Worm (Caenorhabditis elegans) whole organism, L1 larva: ENCODE measurements around the gene xpf-1.
A peak's percentile ranks its signal among the peaks of the same experiment; 100 is the strongest.

Experiments
- C04F5.9 ChIP-seq: sonication (generic microtip); optimal IDR thresholded peaks from 2 replicates; lab custom pipeline; 2016; ENCODE audit warnings: missing genetic modification characterization, missing compliant biosample characterization
- C16A3.4 ChIP-seq: fragments of 150-350 bp; optimal IDR thresholded peaks from 2 replicates; lab custom pipeline; 2014; ENCODE audit warnings: missing biosample characterization, missing genetic modification characterization
- blmp-1 ChIP-seq: fragments of 150-350 bp; optimal IDR thresholded peaks from 2 replicates; lab custom pipeline; 2014; ENCODE audit warnings: missing biosample characterization, missing genetic modification characterization
- ceh-82 ChIP-seq, 3 experiments: fragments of 150-350 bp in 1 of 3; sonication (generic microtip) in 2 of 3; optimal IDR thresholded peaks; 2 replicates each; lab custom pipeline; 2014 to 2017; ENCODE audit warnings: missing biosample characterization in 3 of 3, missing genetic modification characterization in 3 of 3
- ces-1 ChIP-seq: fragments of 150-350 bp; optimal IDR thresholded peaks from 2 replicates; lab custom pipeline; 2014; ENCODE audit warnings: missing biosample characterization, missing genetic modification reagents, missing genetic modification characterization
- dpl-1 ChIP-seq, 3 experiments: fragments of 150-350 bp in 2 of 3; sonication (generic microtip) in 1 of 3; optimal IDR thresholded peaks; 2 replicates each; lab custom pipeline; 2014 to 2017; ENCODE audit warnings: missing biosample characterization in 3 of 3, missing genetic modification characterization in 3 of 3, missing genetic modification reagents in 3 of 3
- efl-1 ChIP-seq, 4 experiments: fragments of 150-350 bp; optimal IDR thresholded peaks in 3 of 4; peaks in 1 of 4; 1 replicate in 1 of 4; 2 replicates in 3 of 4; lab custom pipeline; 2014; ENCODE audit warnings: missing biosample characterization in 2 of 4, missing genetic modification characterization in 2 of 4, missing genetic modification reagents in 2 of 4
- efl-3 ChIP-seq: fragments of 200-800 bp; sonication (Bioruptor generic); optimal IDR thresholded peaks from 2 replicates; lab custom pipeline; 2018; ENCODE audit warnings: mild to moderate bottlenecking, missing genetic modification characterization, missing compliant biosample characterization
- egl-27 ChIP-seq, 2 experiments: fragments of 150-350 bp in 1 of 2; sonication (generic microtip); optimal IDR thresholded peaks; 3 replicates each; lab custom pipeline; 2017 to 2018; ENCODE audit warnings: missing biosample characterization in 2 of 2, missing genetic modification characterization in 2 of 2, missing genetic modification reagents in 2 of 2
- elt-2 ChIP-seq: sonication (generic microtip); optimal IDR thresholded peaks from 2 replicates; lab custom pipeline; 2016; ENCODE audit warnings: missing genetic modification characterization, mild to moderate bottlenecking, inconsistent platforms, missing compliant biosample characterization, missing genetic modification reagents
- ets-5 ChIP-seq: fragments of 200-800 bp; sonication (Bioruptor generic); IDR thresholded peaks from 2 replicates; pipeline ENCODE4 v1.3.6; 2022; ENCODE audit warnings: missing genetic modification characterization, missing compliant biosample characterization
- hlh-4 ChIP-seq: sonication (generic microtip); optimal IDR thresholded peaks from 2 replicates; lab custom pipeline; 2016; ENCODE audit warnings: mild to moderate bottlenecking, missing genetic modification characterization, missing compliant biosample characterization
- irx-1 ChIP-seq: sonication (generic microtip); optimal IDR thresholded peaks from 2 replicates; lab custom pipeline; 2016; ENCODE audit warnings: missing genetic modification characterization, missing compliant biosample characterization
- isw-1 ChIP-seq: fragments of 200-800 bp; sonication (Bioruptor generic); IDR thresholded peaks from 2 replicates; pipeline ENCODE4 v1.3.6; 2022; ENCODE audit warnings: missing genetic modification characterization, missing compliant biosample characterization
- lin-13 ChIP-seq: fragments of 150-350 bp; optimal IDR thresholded peaks from 2 replicates; lab custom pipeline; 2014; ENCODE audit warnings: missing biosample characterization, missing genetic modification reagents, missing genetic modification characterization
- lin-35 ChIP-seq, 2 experiments: fragments of 150-350 bp; optimal IDR thresholded peaks; 2 replicates each; lab custom pipeline; 2014; ENCODE audit warnings: missing biosample characterization in 2 of 2, missing genetic modification characterization in 2 of 2, missing genetic modification reagents in 2 of 2
- lsy-2 ChIP-seq, 2 experiments: fragments of 150-350 bp; optimal IDR thresholded peaks; 2 replicates each; lab custom pipeline; 2014; ENCODE audit warnings: missing biosample characterization in 2 of 2, missing genetic modification characterization in 2 of 2
- mef-2 ChIP-seq: fragments of 150-350 bp; optimal IDR thresholded peaks from 2 replicates; lab custom pipeline; 2014; ENCODE audit warnings: missing biosample characterization, missing genetic modification characterization
- nhr-28 ChIP-seq: fragments of 150-350 bp; optimal IDR thresholded peaks from 2 replicates; lab custom pipeline; 2014; ENCODE audit warnings: missing biosample characterization, missing genetic modification characterization
- nhr-47 ChIP-seq: sonication (generic microtip); optimal IDR thresholded peaks from 2 replicates; lab custom pipeline; 2016; ENCODE audit warnings: mild to moderate bottlenecking, missing genetic modification characterization, moderate library complexity, missing compliant biosample characterization
- nhr-71 ChIP-seq: sonication (generic microtip); optimal IDR thresholded peaks from 2 replicates; lab custom pipeline; 2016; ENCODE audit warnings: mild to moderate bottlenecking, missing genetic modification characterization, moderate library complexity, missing compliant biosample characterization
- nhr-77 ChIP-seq: fragments of 150-350 bp; optimal IDR thresholded peaks from 2 replicates; lab custom pipeline; 2014; ENCODE audit warnings: missing biosample characterization, missing genetic modification characterization
- nhr-85 ChIP-seq: sonication (generic microtip); peaks from one replicate; lab custom pipeline; 2016; ENCODE audit warnings: missing genetic modification characterization, inconsistent platforms, missing compliant biosample characterization
- nhr-90 ChIP-seq: sonication (generic microtip); optimal IDR thresholded peaks from 2 replicates; lab custom pipeline; 2016; ENCODE audit warnings: mild to moderate bottlenecking, missing genetic modification characterization, missing compliant biosample characterization; ENCODE audit not compliant: poor library complexity
- pax-3 ChIP-seq: fragments of 200-800 bp; sonication (Bioruptor generic); optimal IDR thresholded peaks from 2 replicates; lab custom pipeline; 2018; ENCODE audit warnings: mild to moderate bottlenecking, missing genetic modification characterization, moderate library complexity, missing compliant biosample characterization
- skn-1 ChIP-seq: fragments of 150-350 bp; optimal IDR thresholded peaks from 2 replicates; lab custom pipeline; 2014; ENCODE audit warnings: missing biosample characterization, missing genetic modification characterization
- vab-15 ChIP-seq: sonication (generic microtip); optimal IDR thresholded peaks from 2 replicates; lab custom pipeline; 2017; ENCODE audit warnings: missing genotype, mild to moderate bottlenecking, missing genetic modification characterization, missing compliant biosample characterization
- zag-1 ChIP-seq: fragments of 150-350 bp; optimal IDR thresholded peaks from 2 replicates; lab custom pipeline; 2014; ENCODE audit warnings: missing biosample characterization, missing genetic modification characterization
- zip-4 ChIP-seq: fragments of 200-800 bp; sonication (Bioruptor generic); optimal IDR thresholded peaks from 2 replicates; lab custom pipeline; 2018; ENCODE audit warnings: mild to moderate bottlenecking, missing genetic modification characterization, moderate library complexity, missing compliant biosample characterization
- ztf-4 ChIP-seq: fragments of 150-350 bp; optimal IDR thresholded peaks from 2 replicates; lab custom pipeline; 2014; ENCODE audit warnings: missing biosample characterization, missing genetic modification characterization

Gene xpf-1

DNA sequence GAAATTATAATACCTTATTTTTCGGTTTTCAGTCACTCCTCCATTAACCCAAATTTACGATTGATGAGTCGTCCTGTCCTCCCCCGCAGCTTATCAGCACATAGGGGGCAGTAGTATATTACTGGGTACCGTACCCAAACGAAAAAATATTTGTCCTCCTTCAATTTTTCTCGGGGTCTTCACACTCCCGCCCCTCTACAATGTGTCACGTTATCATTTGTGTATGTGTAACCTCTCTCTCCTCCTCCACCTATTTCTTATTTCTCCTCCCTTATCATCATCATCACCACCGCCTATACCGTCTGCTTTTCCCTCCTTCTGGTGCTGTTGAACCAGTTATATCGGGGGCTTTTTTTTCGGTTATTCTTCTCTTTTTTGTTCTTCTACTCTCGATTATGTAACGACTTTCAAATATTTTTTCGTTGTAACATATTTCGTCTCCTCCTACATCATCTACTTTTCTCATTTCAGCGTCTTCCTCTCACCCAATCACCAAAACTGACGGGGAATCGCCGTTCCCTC, 49.6 kb upstream of the xpf-1 start, which contains the start of gene ghi-1 (continued):
- TF ChIP-seq zag-1 (tag; lab: Kevin White, UChicago) (no peak), C04F5.9 (no peak), lsy-2 (tag; optimal IDR thresholded peaks at IDR 0.05; lab: Kevin White, UChicago) (peak in 1 of 2 experiments; percentile 53), nhr-90 (tag; lab: Kevin White, UChicago) (no peak), nhr-28 (tag; lab: Kevin White, UChicago) (no peak), nhr-71 (peak; percentile 12), irx-1 (tag; lab: Kevin White, UChicago) (no peak), vab-15 (tag; lab: Kevin White, UChicago) (no peak), efl-3 (GFP tag; lab: Kevin White, UChicago) (no peak), ceh-82 (tag; optimal IDR thresholded peaks at IDR 0.05; lab: Kevin White, UChicago) (no peak), ces-1 (no peak), efl-1 (optimal IDR thresholded peaks at IDR 0.05; lab: Kevin White, UChicago) (no peak), efl-1 (GFP tag; optimal IDR thresholded peaks at IDR 0.05 in 1 of 2; lab: Kevin White, UChicago) (peak in 1 of 2 experiments; percentile 91)
- TF ChIP-seq, all 84 proteins: peak for 11

DNA sequence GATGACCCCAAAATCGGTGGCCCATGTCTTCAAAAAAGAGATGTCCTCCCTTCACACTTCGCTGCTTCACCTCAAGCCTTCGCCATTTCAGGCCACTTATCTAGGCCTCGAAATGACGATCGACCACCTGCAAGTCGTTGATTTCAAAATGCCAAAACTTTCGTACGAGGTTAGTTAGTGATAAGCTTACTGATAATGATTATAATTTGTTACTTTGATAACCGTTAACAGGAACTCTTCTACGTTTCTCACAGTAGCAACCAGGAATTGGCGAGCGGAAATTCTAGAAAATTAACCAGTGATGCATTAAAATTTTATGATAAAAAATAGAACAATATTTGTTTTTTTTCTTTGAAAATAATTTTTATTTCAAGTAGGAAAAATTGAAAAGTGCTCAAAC, 49.1 kb upstream of the xpf-1 start:
- TF ChIP-seq elt-2, result peak; percentile 73
- TF ChIP-seq nhr-77, result no peak
- no peak for TF ChIP-seq efl-1 (optimal IDR thresholded peaks at IDR 0.05; lab: Kevin White, UChicago)
- TF ChIP-seq efl-1 (GFP tag; optimal IDR thresholded peaks at IDR 0.05 in 1 of 2; lab: Kevin White, UChicago), result peak in 1 of 2 experiments; percentile 88

DNA sequence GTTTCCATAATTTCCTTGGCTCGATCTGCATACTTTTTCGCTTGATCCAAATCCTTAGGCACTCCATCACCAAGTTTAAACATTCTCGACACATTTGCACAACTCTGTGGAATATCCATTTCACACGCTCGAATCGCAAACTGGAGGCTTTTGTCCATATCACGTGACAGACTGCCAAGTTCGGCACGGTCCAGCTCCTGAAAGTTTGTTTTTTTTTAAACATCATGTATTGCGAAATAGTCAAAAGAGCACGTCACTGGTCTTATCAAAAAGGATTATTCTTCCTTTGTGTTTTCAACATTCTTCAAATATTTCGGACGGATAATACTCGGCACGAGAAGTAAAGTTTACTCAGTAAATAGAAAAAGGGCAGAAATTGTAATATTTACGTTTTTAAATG, 46.7 kb upstream of the xpf-1 start:
- TF ChIP-seq irx-1 (tag; lab: Kevin White, UChicago) (no peak), skn-1 (tag; lab: Kevin White, UChicago) (peak; percentile 21), pax-3 (tag; lab: Kevin White, UChicago) (no peak), elt-2 (peak; percentile 5), isw-1 (GFP tag; lab: Robert Waterston, UW) (no peak), dpl-1 (GFP tag; optimal IDR thresholded peaks at IDR 0.05; lab: Kevin White, UChicago) (no peak), mef-2 (tag; lab: Kevin White, UChicago) (no peak), zip-4 (peak; percentile 63), lin-35 (GFP tag; optimal IDR thresholded peaks at IDR 0.05; lab: Kevin White, UChicago) (peak in 1 of 2 experiments; percentile 9)

DNA sequence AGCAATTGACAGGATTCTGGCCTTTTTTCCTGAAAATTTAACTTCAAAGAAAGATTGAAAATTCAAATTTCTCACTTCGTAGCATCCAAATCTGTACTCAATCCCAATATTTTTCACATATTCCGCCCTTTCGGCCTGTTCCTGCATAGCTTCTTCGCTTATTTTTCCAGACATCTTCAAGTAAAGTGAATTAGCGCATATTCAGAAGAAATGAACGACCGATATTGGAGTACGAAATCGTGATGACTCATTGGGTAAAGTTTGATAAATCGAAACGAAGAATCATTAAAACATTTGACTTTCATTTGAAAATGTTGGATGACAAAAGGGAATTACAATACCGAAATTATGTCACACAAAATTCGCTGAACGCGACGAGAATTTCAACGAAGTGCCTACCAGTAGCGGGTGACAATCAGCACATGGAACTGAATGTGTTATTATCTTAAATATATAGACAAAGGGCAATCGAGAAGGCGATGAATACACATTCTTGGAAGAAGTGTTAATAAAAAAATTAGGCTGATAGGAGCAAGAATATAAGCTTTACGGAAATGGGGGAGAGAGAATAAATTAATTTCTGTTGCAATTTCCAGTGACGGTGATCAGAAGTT, 44.9 kb upstream of the xpf-1 start, which contains the start of gene coa-7:
Gene coa-7 (minus strand): TSS at position 174 of the 614 bp plus-strand sequence.
- TF ChIP-seq nhr-85 (tag; lab: Kevin White, UChicago), result peak; percentile 57
- no peak for TF ChIP-seq hlh-4 (tag; lab: Kevin White, UChicago)

- TF ChIP-seq ztf-4 (tag; lab: Kevin White, UChicago) (no peak), lin-35 (GFP tag; optimal IDR thresholded peaks at IDR 0.05; lab: Kevin White, UChicago) (no peak), vab-15 (tag; lab: Kevin White, UChicago) (no peak), blmp-1 (tag; lab: Kevin White, UChicago) (no peak), ets-5 (GFP tag; lab: Robert Waterston, UW) (no peak), irx-1 (tag; lab: Kevin White, UChicago) (no peak), lin-13 (GFP tag; lab: Kevin White, UChicago) (no peak), zag-1 (tag; lab: Kevin White, UChicago) (no peak), nhr-47 (no peak), nhr-77 (no peak), egl-27 (tag; optimal IDR thresholded peaks at IDR 0.05; lab: Kevin White, UChicago) (no peak), C16A3.4 (no peak)
These were observed 43.8 kb upstream of the xpf-1 start for ce11 chrII:11652125-11652524.
